Fruit fly (Drosophila melanogaster) whole organism, prepupa: Measurements from ENCODE around the gene TwdlY.

Source experiments
- Blimp-1 ChIP-seq: fragments of 200-800 bp; sonication (Bioruptor generic); optimal IDR thresholded peaks from 3 replicates; lab custom pipeline; 2017; ENCODE audit warnings: missing biosample characterization, missing genetic modification characterization, mild to moderate bottlenecking, moderate library complexity, missing genetic modification reagents
- CG10631 ChIP-seq: fragments of 200-800 bp; sonication (Bioruptor generic); optimal IDR thresholded peaks from 2 replicates; lab custom pipeline; 2016; ENCODE audit warnings: missing biosample characterization, missing genetic modification characterization
- CG10669 ChIP-seq: fragments of 200-800 bp; sonication (Bioruptor generic); optimal IDR thresholded peaks from 3 replicates; lab custom pipeline; 2018; ENCODE audit warnings: missing biosample characterization, mild to moderate bottlenecking, missing genetic modification characterization, moderate library complexity
- CG11294 ChIP-seq: fragments of 200-800 bp; sonication (Bioruptor generic); IDR thresholded peaks from 2 replicates; pipeline ENCODE4 v1.3.6; 2022; ENCODE audit warnings: missing biosample characterization, missing genetic modification characterization
- CG11762 ChIP-seq: fragments of 200-800 bp; sonication (Bioruptor generic); optimal IDR thresholded peaks from 3 replicates; lab custom pipeline; 2016; ENCODE audit warnings: missing biosample characterization, missing genetic modification characterization; ENCODE audit not compliant: insufficient read depth
- CG11902 ChIP-seq: fragments of 200-800 bp; sonication (Bioruptor generic); optimal IDR thresholded peaks from 3 replicates; lab custom pipeline; 2016; ENCODE audit warnings: missing biosample characterization, missing genetic modification characterization
- CG15336 ChIP-seq: fragments of 200-800 bp; sonication (Bioruptor generic); IDR thresholded peaks from 2 replicates; pipeline ENCODE4 v1.3.6; 2022; ENCODE audit warnings: missing biosample characterization, missing genetic modification characterization
- CG1621 ChIP-seq: fragments of 200-800 bp; sonication (Bioruptor generic); optimal IDR thresholded peaks from 3 replicates; lab custom pipeline; 2018; ENCODE audit warnings: missing biosample characterization, mild to moderate bottlenecking, missing genetic modification characterization
- CG3032 ChIP-seq: fragments of 200-800 bp; optimal IDR thresholded peaks from 2 replicates; lab custom pipeline; 2019; ENCODE audit warnings: missing biosample characterization, mild to moderate bottlenecking, missing genetic modification characterization, moderate library complexity
- CG32006 ChIP-seq: fragments of 200-800 bp; sonication (Bioruptor generic); optimal IDR thresholded peaks from 3 replicates; lab custom pipeline; 2017; ENCODE audit warnings: missing biosample characterization, mild to moderate bottlenecking, missing genetic modification characterization
- CG3919 ChIP-seq: fragments of 200-800 bp; sonication (Bioruptor generic); optimal IDR thresholded peaks from 3 replicates; lab custom pipeline; 2016; ENCODE audit warnings: missing biosample characterization, missing genetic modification characterization
- CG4318 ChIP-seq: fragments of 200-800 bp; sonication (Bioruptor generic); optimal IDR thresholded peaks from 3 replicates; lab custom pipeline; 2017; ENCODE audit warnings: missing biosample characterization, mild to moderate bottlenecking, missing genetic modification characterization
- CG6163 ChIP-seq: fragments of 200-800 bp; sonication (Bioruptor generic); IDR thresholded peaks from 3 replicates; pipeline ENCODE4 v1.3.6; 2022; ENCODE audit warnings: missing biosample characterization, missing genetic modification characterization
- CG6276 ChIP-seq: fragments of 200-800 bp; sonication (Bioruptor generic); optimal IDR thresholded peaks from 2 replicates; lab custom pipeline; 2017; ENCODE audit warnings: missing biosample characterization, mild to moderate bottlenecking, missing genetic modification characterization
- CG6792 ChIP-seq: fragments of 200-800 bp; sonication (Bioruptor generic); optimal IDR thresholded peaks from 3 replicates; lab custom pipeline; 2016; ENCODE audit warnings: missing biosample characterization, missing genetic modification characterization
- CG6808 ChIP-seq: fragments of 200-800 bp; sonication (Bioruptor generic); optimal IDR thresholded peaks from 3 replicates; lab custom pipeline; 2017; ENCODE audit warnings: missing biosample characterization, missing genetic modification characterization, mild to moderate bottlenecking, moderate library complexity, missing genetic modification reagents
- CG6854 ChIP-seq: fragments of 200-800 bp; sonication (Bioruptor generic); optimal IDR thresholded peaks from 2 replicates; lab custom pipeline; 2017; ENCODE audit warnings: missing biosample characterization, mild to moderate bottlenecking, missing genetic modification characterization
- CG7368 ChIP-seq: fragments of 200-800 bp; sonication (Bioruptor generic); optimal IDR thresholded peaks from 3 replicates; lab custom pipeline; 2016; ENCODE audit warnings: missing biosample characterization, missing genetic modification characterization
- CG8119 ChIP-seq: fragments of 200-800 bp; sonication (Bioruptor generic); IDR thresholded peaks from 3 replicates; pipeline ENCODE4 v1.3.6; 2022; ENCODE audit warnings: missing biosample characterization, missing genetic modification characterization
- CG8319 ChIP-seq: fragments of 200-800 bp; sonication (Bioruptor generic); optimal IDR thresholded peaks from 3 replicates; lab custom pipeline; 2016; ENCODE audit warnings: missing biosample characterization, missing genetic modification characterization
- CG8632 ChIP-seq: fragments of 200-800 bp; sonication (Bioruptor generic); optimal IDR thresholded peaks from 3 replicates; lab custom pipeline; 2016; ENCODE audit warnings: missing biosample characterization, missing genetic modification characterization
- CG9139 ChIP-seq: fragments of 200-800 bp; sonication (Bioruptor generic); optimal IDR thresholded peaks from 3 replicates; lab custom pipeline; 2017; ENCODE audit warnings: missing biosample characterization, mild to moderate bottlenecking, missing genetic modification characterization
- Eip75B ChIP-seq: fragments of 200-800 bp; sonication (Bioruptor generic); optimal IDR thresholded peaks from 3 replicates; lab custom pipeline; 2016; ENCODE audit warnings: missing biosample characterization, missing genetic modification characterization
- Eip78C ChIP-seq: fragments of 200-800 bp; sonication (Bioruptor generic); peaks from one replicate; lab custom pipeline; 2016; ENCODE audit warnings: missing biosample characterization, missing genetic modification characterization
- Eip93F ChIP-seq: fragments of 200-800 bp; sonication (Bioruptor generic); optimal IDR thresholded peaks from 2 replicates; lab custom pipeline; 2016; ENCODE audit warnings: missing biosample characterization, mild to moderate bottlenecking, missing genetic modification characterization
- Ets21C ChIP-seq: fragments of 200-800 bp; sonication (Bioruptor generic); optimal IDR thresholded peaks from 3 replicates; lab custom pipeline; 2016; ENCODE audit warnings: missing biosample characterization, missing genetic modification characterization
- Ets96B ChIP-seq: fragments of 200-800 bp; optimal IDR thresholded peaks from 2 replicates; lab custom pipeline; 2019; ENCODE audit warnings: missing biosample characterization, mild to moderate bottlenecking, missing genetic modification characterization, moderate library complexity
- Gug ChIP-seq: fragments of 200-800 bp; sonication (Bioruptor generic); IDR thresholded peaks from 2 replicates; pipeline ENCODE4 v1.3.6; 2022; ENCODE audit warnings: missing biosample characterization, missing genetic modification characterization
- Hr38 ChIP-seq: sonication (Bioruptor generic); optimal IDR thresholded peaks from 2 replicates; lab custom pipeline; 2016; ENCODE audit warnings: missing biosample characterization, missing genetic modification characterization
- Hr39 ChIP-seq: fragments of 200-800 bp; sonication (Bioruptor generic); optimal IDR thresholded peaks from 2 replicates; lab custom pipeline; 2016; ENCODE audit warnings: missing biosample characterization, missing genetic modification characterization
- Hr4 ChIP-seq: fragments of 200-800 bp; sonication (Bioruptor generic); optimal IDR thresholded peaks from 3 replicates; lab custom pipeline; 2016; ENCODE audit warnings: missing biosample characterization, missing genetic modification characterization
- Lpt ChIP-seq: fragments of 200-800 bp; sonication (Bioruptor generic); optimal IDR thresholded peaks from 3 replicates; lab custom pipeline; 2016; ENCODE audit warnings: missing biosample characterization, missing genetic modification characterization
- Met ChIP-seq: fragments of 200-800 bp; sonication (Bioruptor generic); optimal IDR thresholded peaks from 3 replicates; lab custom pipeline; 2016; ENCODE audit warnings: missing biosample characterization, missing genetic modification characterization
- OdsH ChIP-seq: fragments of 200-800 bp; sonication (Bioruptor generic); optimal IDR thresholded peaks from 3 replicates; lab custom pipeline; 2016; ENCODE audit warnings: missing biosample characterization, missing genetic modification characterization
- Sox102F ChIP-seq: fragments of 200-800 bp; sonication (Bioruptor generic); optimal IDR thresholded peaks from 2 replicates; lab custom pipeline; 2016; ENCODE audit warnings: missing biosample characterization, mild to moderate bottlenecking, missing genetic modification characterization
- Sox14 ChIP-seq: fragments of 200-800 bp; sonication (Bioruptor generic); optimal IDR thresholded peaks from 3 replicates; lab custom pipeline; 2016; ENCODE audit warnings: missing biosample characterization, missing genetic modification characterization
- Sox15 ChIP-seq: fragments of 200-800 bp; sonication (Bioruptor generic); optimal IDR thresholded peaks from 3 replicates; lab custom pipeline; 2016; ENCODE audit warnings: missing biosample characterization, missing genetic modification characterization
- acj6 ChIP-seq: fragments of 200-800 bp; sonication (Bioruptor generic); optimal IDR thresholded peaks from 3 replicates; lab custom pipeline; 2016; ENCODE audit warnings: missing biosample characterization, missing genetic modification characterization
- cyc ChIP-seq: fragments of 200-800 bp; sonication (Bioruptor generic); optimal IDR thresholded peaks from 3 replicates; lab custom pipeline; 2016; ENCODE audit warnings: missing biosample characterization, missing genetic modification characterization
- dac ChIP-seq: fragments of 200-800 bp; sonication (Bioruptor generic); optimal IDR thresholded peaks from 2 replicates; lab custom pipeline; 2017; ENCODE audit warnings: missing biosample characterization, mild to moderate bottlenecking, missing genetic modification characterization
- dsx ChIP-seq: fragments of 200-800 bp; optimal IDR thresholded peaks from 3 replicates; lab custom pipeline; 2019; ENCODE audit warnings: missing biosample characterization, mild to moderate bottlenecking, missing genetic modification characterization, moderate library complexity; ENCODE audit not compliant: poor library complexity, severe bottlenecking
- eg ChIP-seq: fragments of 200-800 bp; sonication (Bioruptor generic); IDR thresholded peaks from 3 replicates; pipeline ENCODE4 v1.3.6; 2022; ENCODE audit warnings: missing biosample characterization, missing genetic modification characterization
- fd59A ChIP-seq: fragments of 200-800 bp; sonication (Bioruptor generic); optimal IDR thresholded peaks from 2 replicates; lab custom pipeline; 2017; ENCODE audit warnings: missing biosample characterization, mild to moderate bottlenecking, missing genetic modification characterization, missing genetic modification reagents
- fd85E ChIP-seq: fragments of 200-800 bp; sonication (Bioruptor generic); optimal IDR thresholded peaks from 3 replicates; lab custom pipeline; 2016; ENCODE audit warnings: missing biosample characterization, missing genetic modification characterization
- lz ChIP-seq: fragments of 200-800 bp; sonication (Bioruptor generic); optimal IDR thresholded peaks from 3 replicates; lab custom pipeline; 2016; ENCODE audit warnings: missing biosample characterization, missing genetic modification characterization
- net ChIP-seq: fragments of 200-800 bp; sonication (Bioruptor generic); optimal IDR thresholded peaks from 3 replicates; lab custom pipeline; 2016; ENCODE audit warnings: missing biosample characterization, missing genetic modification characterization
- pdm3 ChIP-seq: fragments of 200-800 bp; sonication (Bioruptor generic); optimal IDR thresholded peaks from 3 replicates; lab custom pipeline; 2016; ENCODE audit warnings: missing biosample characterization, missing genetic modification characterization
- salr ChIP-seq, 2 experiments: fragments of 200-800 bp; sonication (Bioruptor generic); optimal IDR thresholded peaks; 3 replicates each; lab custom pipeline; 2016 to 2018; ENCODE audit warnings: missing biosample characterization in 2 of 2, missing genetic modification characterization in 2 of 2, mild to moderate bottlenecking in 1 of 2
- spab ChIP-seq: fragments of 200-800 bp; sonication (Bioruptor generic); optimal IDR thresholded peaks from 2 replicates; lab custom pipeline; 2017; ENCODE audit warnings: missing biosample characterization, mild to moderate bottlenecking, missing genetic modification characterization, missing genetic modification reagents
- topi ChIP-seq: fragments of 200-800 bp; sonication (Bioruptor generic); optimal IDR thresholded peaks from 3 replicates; lab custom pipeline; 2016; ENCODE audit warnings: missing biosample characterization, missing genetic modification characterization
- vri ChIP-seq: fragments of 200-800 bp; sonication (Bioruptor generic); optimal IDR thresholded peaks from 3 replicates; lab custom pipeline; 2016; ENCODE audit warnings: missing biosample characterization, mild to moderate bottlenecking, missing genetic modification characterization

TwdlY gene

dm6 chrX:16782175-16782916 is 47.6 kb downstream of the TwdlY start:
- no peak for TF ChIP-seq Sox15
- peak; percentile 18 for TF ChIP-seq dac
- TF ChIP-seq spab (GFP tag; lab: Kevin White, UChicago) = no peak
- TF ChIP-seq Blimp-1 = no peak
- TF ChIP-seq fd59A (GFP tag; lab: Kevin White, UChicago) = no peak
- TF ChIP-seq Gug (GFP tag; lab: Robert Waterston, UW) = peak; percentile 53; the same call in 1 of the 2 replicates
- TF ChIP-seq CG6792 = peak; percentile 20
- TF ChIP-seq pdm3 (GFP tag; lab: Kevin White, UChicago) = peak; percentile 38
- peak; percentile 20 for TF ChIP-seq CG7368 (GFP tag; lab: Kevin White, UChicago)
- TF ChIP-seq CG11294 (GFP tag; lab: Robert Waterston, UW) = peak; percentile 43; the same call in 1 of the 2 replicates
- TF ChIP-seq CG1621 (tag; lab: Kevin White, UChicago) = no peak
- no peak for TF ChIP-seq Sox102F (GFP tag; lab: Kevin White, UChicago)
- peak; percentile 75 for TF ChIP-seq CG6163
- TF ChIP-seq CG6854 (GFP tag; lab: Kevin White, UChicago) = no peak
- peak; percentile 6 for TF ChIP-seq cyc (GFP tag; lab: Kevin White, UChicago)
- TF ChIP-seq eg (GFP tag; lab: Robert Waterston, UW) = peak; percentile 72
- TF ChIP-seq lz (GFP tag; lab: Kevin White, UChicago) = no peak
- TF ChIP-seq Hr38 (GFP tag; lab: Kevin White, UChicago) = no peak
- TF ChIP-seq CG3919 (GFP tag; lab: Kevin White, UChicago) = peak; percentile 31
- peak; percentile 60 for TF ChIP-seq OdsH (GFP tag; lab: Kevin White, UChicago)
- TF ChIP-seq CG10669 (GFP tag; lab: Kevin White, UChicago) = peak; percentile 22
- TF ChIP-seq Eip75B (GFP tag; lab: Kevin White, UChicago) = no peak
- peak; percentile 71 for TF ChIP-seq CG15336 (GFP tag; lab: Robert Waterston, UW)
- no peak for TF ChIP-seq CG4318 (GFP tag; lab: Kevin White, UChicago)
- TF ChIP-seq Lpt (GFP tag; lab: Kevin White, UChicago) = peak; percentile 56
- no peak for TF ChIP-seq CG6808 (GFP tag; lab: Kevin White, UChicago)
- TF ChIP-seq vri = no peak
- TF ChIP-seq Hr4 (GFP tag; lab: Kevin White, UChicago) = peak; percentile 68
- TF ChIP-seq dsx (GFP tag; lab: Kevin White, UChicago) = no peak
- peak; percentile 5 for TF ChIP-seq CG10631 (GFP tag; lab: Kevin White, UChicago)
- TF ChIP-seq fd85E (GFP tag; lab: Kevin White, UChicago) = no peak
- peak in 1 of 2 experiments; percentile 59 for TF ChIP-seq salr (GFP tag; optimal IDR thresholded peaks at IDR 0.05; lab: Kevin White, UChicago)
- TF ChIP-seq Met (GFP tag; lab: Kevin White, UChicago) = no peak
- TF ChIP-seq Eip78C (GFP tag; lab: Kevin White, UChicago) = peak; percentile 76
- TF ChIP-seq CG9139 (GFP tag; lab: Kevin White, UChicago) = no peak
- TF ChIP-seq CG8632 (GFP tag; lab: Kevin White, UChicago) = no peak
- TF ChIP-seq Sox14 = peak; percentile 14
- TF ChIP-seq Ets21C (GFP tag; lab: Kevin White, UChicago) = no peak
- TF ChIP-seq CG8319 = no peak
- TF ChIP-seq CG11902 (GFP tag; lab: Kevin White, UChicago) = no peak
- peak; percentile 19 for TF ChIP-seq CG6276 (GFP tag; lab: Kevin White, UChicago)
- TF ChIP-seq Hr39 (GFP tag; lab: Kevin White, UChicago) = no peak
- TF ChIP-seq acj6 = peak; percentile 50
- no peak for TF ChIP-seq Ets96B (tag; lab: Kevin White, UChicago)
- no peak for TF ChIP-seq topi (GFP tag; lab: Kevin White, UChicago)
- peak; percentile 51 for TF ChIP-seq net (GFP tag; lab: Kevin White, UChicago)
- TF ChIP-seq CG8119 (GFP tag; lab: Robert Waterston, UW) = peak; percentile 65
- no peak for TF ChIP-seq Eip93F
- peak; percentile 5 for TF ChIP-seq CG3032 (tag; lab: Kevin White, UChicago)
- peak; percentile 52 for TF ChIP-seq CG11762 (GFP tag; lab: Kevin White, UChicago)
- TF ChIP-seq CG32006 (GFP tag; lab: Kevin White, UChicago) = peak; percentile 64
